Worm (Caenorhabditis elegans) whole organism, young adult: ENCODE data around the gene R05G6.4.

Source experiments
- B0019.2 ChIP-seq: fragments of 200-800 bp; sonication (Bioruptor generic); conservative IDR thresholded peaks from 2 replicates; pipeline ENCODE4 v1.3.6; 2022; ENCODE audit warnings: missing genetic modification reagents, missing genetic modification characterization, missing compliant biosample characterization
- C06A6.2 ChIP-seq: fragments of 200-800 bp; sonication (Bioruptor generic); conservative IDR thresholded peaks from 2 replicates; pipeline ENCODE4 v1.3.6; 2022; ENCODE audit warnings: missing genetic modification characterization, missing compliant biosample characterization
- F22D6.2 ChIP-seq: sonication (generic microtip); optimal IDR thresholded peaks from 2 replicates; lab custom pipeline; 2016; ENCODE audit warnings: mild to moderate bottlenecking, missing genetic modification characterization, missing compliant biosample characterization
- F39B2.1 ChIP-seq: fragments of 200-800 bp; sonication (Bioruptor generic); IDR thresholded peaks from 2 replicates; pipeline ENCODE4 v1.3.6; 2022; ENCODE audit warnings: missing genetic modification reagents, missing genetic modification characterization, missing compliant biosample characterization
- F52B5.7 ChIP-seq: sonication (generic microtip); optimal IDR thresholded peaks from 2 replicates; lab custom pipeline; 2016; ENCODE audit warnings: mild to moderate bottlenecking, missing genetic modification characterization, missing compliant biosample characterization
- F57C9.4 ChIP-seq: sonication (generic microtip); optimal IDR thresholded peaks from 2 replicates; lab custom pipeline; 2017; ENCODE audit warnings: mild to moderate bottlenecking, missing genetic modification characterization, missing compliant biosample characterization
- T07F8.4 ChIP-seq: sonication (generic microtip); optimal IDR thresholded peaks from 2 replicates; lab custom pipeline; 2016; ENCODE audit warnings: mild to moderate bottlenecking, missing genetic modification characterization, moderate library complexity, missing compliant biosample characterization
- ama-1 ChIP-seq, 3 experiments: fragments of 150-350 bp in 1 of 3; sonication (generic microtip) in 2 of 3; optimal IDR thresholded peaks; 2 replicates each; lab custom pipeline; 2014 to 2018; ENCODE audit warnings: missing biosample characterization in 2 of 3, missing genetic modification characterization in 2 of 3, missing genetic modification reagents in 2 of 3
- attf-3 ChIP-seq: fragments of 200-800 bp; sonication (Bioruptor generic); conservative IDR thresholded peaks from 2 replicates; pipeline ENCODE4 v1.3.6; 2022; ENCODE audit warnings: missing genetic modification reagents, missing genetic modification characterization, missing compliant biosample characterization
- bed-2 ChIP-seq: fragments of 200-800 bp; sonication (Bioruptor generic); IDR thresholded peaks from 2 replicates; pipeline ENCODE4 v1.3.6; 2022; ENCODE audit warnings: missing genetic modification reagents, missing genetic modification characterization, missing compliant biosample characterization
- cebp-1 ChIP-seq, 2 experiments: fragments of 200-800 bp in 1 of 2; sonication (Bioruptor generic) in 1 of 2; sonication (generic microtip) in 1 of 2; IDR thresholded peaks in 1 of 2; optimal IDR thresholded peaks in 1 of 2; 2 replicates each; pipeline versions ENCODE4 v1.3.6 to Lab custom; 2017 to 2022; ENCODE audit warnings: missing compliant biosample characterization in 2 of 2, missing genetic modification characterization in 2 of 2, mild to moderate bottlenecking in 1 of 2, missing genetic modification reagents in 1 of 2, moderate library complexity in 1 of 2
- ceh-40 ChIP-seq: fragments of 200-800 bp; sonication (Bioruptor generic); IDR thresholded peaks from 2 replicates; pipeline ENCODE4 v1.3.6; 2022; ENCODE audit warnings: missing genetic modification characterization, missing compliant biosample characterization
- ceh-58 ChIP-seq: fragments of 200-800 bp; sonication (Bioruptor generic); IDR thresholded peaks from 2 replicates; pipeline ENCODE4 v1.3.6; 2022; ENCODE audit warnings: missing genetic modification characterization, missing compliant biosample characterization
- ceh-79 ChIP-seq: sonication (generic microtip); optimal IDR thresholded peaks from 2 replicates; lab custom pipeline; 2017; ENCODE audit warnings: mild to moderate bottlenecking, missing genetic modification characterization, missing compliant biosample characterization
- chd-7 ChIP-seq: sonication (generic microtip); optimal IDR thresholded peaks from 2 replicates; lab custom pipeline; 2016; ENCODE audit warnings: mild to moderate bottlenecking, missing genetic modification characterization, moderate library complexity, missing compliant biosample characterization
- dpff-1 ChIP-seq: sonication (generic microtip); optimal IDR thresholded peaks from 2 replicates; lab custom pipeline; 2017; ENCODE audit warnings: mild to moderate bottlenecking, missing genetic modification characterization, missing compliant biosample characterization
- efl-1 ChIP-seq: fragments of 150-350 bp; optimal IDR thresholded peaks from 2 replicates; lab custom pipeline; 2014; ENCODE audit warnings: missing biosample characterization, missing genetic modification reagents, missing genetic modification characterization
- ekl-4 ChIP-seq: fragments of 200-800 bp; sonication (Bioruptor generic); IDR thresholded peaks from 2 replicates; pipeline ENCODE4 v1.3.6; 2022; ENCODE audit warnings: missing genetic modification reagents, missing genetic modification characterization, missing compliant biosample characterization
- ets-4 ChIP-seq: fragments of 200-800 bp; sonication (Bioruptor generic); optimal IDR thresholded peaks from 2 replicates; lab custom pipeline; 2018; ENCODE audit warnings: mild to moderate bottlenecking, missing genetic modification characterization, missing compliant biosample characterization
- fkh-3 ChIP-seq: sonication (generic microtip); optimal IDR thresholded peaks from 2 replicates; lab custom pipeline; 2016; ENCODE audit warnings: mild to moderate bottlenecking, missing genetic modification characterization, missing compliant biosample characterization
- him-1 ChIP-seq: sonication (generic microtip); optimal IDR thresholded peaks from 2 replicates; lab custom pipeline; 2016; ENCODE audit warnings: missing genotype, missing genetic modification reagents, missing genetic modification characterization, missing compliant biosample characterization
- hlh-26 ChIP-seq: fragments of 200-800 bp; sonication (Bioruptor generic); conservative IDR thresholded peaks from 2 replicates; pipeline ENCODE4 v1.3.6; 2022; ENCODE audit warnings: missing genetic modification reagents, missing genetic modification characterization, missing compliant biosample characterization
- hmg-1.2 ChIP-seq: fragments of 200-800 bp; sonication (Bioruptor generic); IDR thresholded peaks from 2 replicates; pipeline ENCODE4 v1.3.6; 2022; ENCODE audit warnings: missing genetic modification reagents, missing genetic modification characterization, missing compliant biosample characterization
- lin-26 ChIP-seq: fragments of 200-800 bp; sonication (Bioruptor generic); IDR thresholded peaks from 2 replicates; pipeline ENCODE4 v1.3.6; 2022; ENCODE audit warnings: missing genetic modification reagents, missing genetic modification characterization, missing compliant biosample characterization
- lin-35 ChIP-seq, 3 experiments: fragments of 150-350 bp in 2 of 3; sonication (generic microtip) in 1 of 3; optimal IDR thresholded peaks; 2 replicates each; lab custom pipeline; 2014 to 2018; ENCODE audit warnings: missing biosample characterization in 3 of 3, missing genetic modification characterization in 3 of 3, missing genetic modification reagents in 3 of 3
- lin-54 ChIP-seq: fragments of 200-800 bp; sonication (Bioruptor generic); optimal IDR thresholded peaks from 2 replicates; lab custom pipeline; 2018; ENCODE audit warnings: mild to moderate bottlenecking, missing genetic modification characterization, missing compliant biosample characterization
- lir-1 ChIP-seq: fragments of 200-800 bp; sonication (Bioruptor generic); conservative IDR thresholded peaks from 2 replicates; pipeline ENCODE4 v1.3.6; 2022; ENCODE audit warnings: missing genetic modification reagents, missing genetic modification characterization, missing compliant biosample characterization
- mes-4 ChIP-seq: sonication (generic microtip); optimal IDR thresholded peaks from 2 replicates; lab custom pipeline; 2016; ENCODE audit warnings: missing genotype, missing genetic modification characterization, missing compliant biosample characterization
- nhr-90 ChIP-seq: sonication (generic microtip); optimal IDR thresholded peaks from 2 replicates; lab custom pipeline; 2016; ENCODE audit warnings: missing genotype, mild to moderate bottlenecking, missing genetic modification characterization, missing compliant biosample characterization
- rec-8 ChIP-seq, 2 experiments: sonication (generic microtip); optimal IDR thresholded peaks; 2 replicates each; lab custom pipeline; 2016; ENCODE audit warnings: mild to moderate bottlenecking in 2 of 2, missing genetic modification characterization in 2 of 2, missing genetic modification reagents in 2 of 2, missing genotype in 2 of 2, missing biosample characterization in 1 of 2, missing compliant biosample characterization in 1 of 2, moderate library complexity in 1 of 2
- repo-1 ChIP-seq: sonication (generic microtip); optimal IDR thresholded peaks from 2 replicates; lab custom pipeline; 2017; ENCODE audit warnings: mild to moderate bottlenecking, missing genetic modification characterization, missing compliant biosample characterization
- sdz-38 ChIP-seq: sonication (generic microtip); optimal IDR thresholded peaks from 2 replicates; lab custom pipeline; 2016; ENCODE audit warnings: missing genotype, missing genetic modification characterization, missing compliant biosample characterization
- sea-2 ChIP-seq: fragments of 200-800 bp; sonication (Bioruptor generic); IDR thresholded peaks from 2 replicates; pipeline ENCODE4 v1.3.6; 2022; ENCODE audit warnings: missing genetic modification characterization, missing compliant biosample characterization
- snpc-1.1 ChIP-seq: sonication (generic microtip); optimal IDR thresholded peaks from 2 replicates; lab custom pipeline; 2017; ENCODE audit warnings: missing genetic modification characterization, mild to moderate bottlenecking, missing compliant biosample characterization, antibody characterized with exemption, moderate library complexity, missing genotype, missing genetic modification reagents; ENCODE audit not compliant: insufficient read depth
- snpc-3.4 ChIP-seq: sonication (generic microtip); optimal IDR thresholded peaks from 2 replicates; lab custom pipeline; 2017; ENCODE audit warnings: missing genetic modification characterization, mild to moderate bottlenecking, missing compliant biosample characterization, antibody characterized with exemption, moderate library complexity, missing genotype, missing genetic modification reagents
- snpc-4 ChIP-seq, 5 experiments: fragments of 150-350 bp in 1 of 5; sonication (generic microtip) in 4 of 5; optimal IDR thresholded peaks; 2 replicates each; lab custom pipeline; 2014 to 2018; ENCODE audit warnings: missing genetic modification characterization in 5 of 5, missing biosample characterization in 3 of 5, antibody characterized with exemption in 2 of 5, mild to moderate bottlenecking in 2 of 5, missing compliant biosample characterization in 2 of 5, missing genotype in 2 of 5, moderate library complexity in 2 of 5, missing genetic modification reagents in 1 of 5
- sptf-2 ChIP-seq: fragments of 200-800 bp; sonication (Bioruptor generic); optimal IDR thresholded peaks from 2 replicates; lab custom pipeline; 2018; ENCODE audit warnings: mild to moderate bottlenecking, missing genetic modification characterization, missing compliant biosample characterization
- tbp1 ChIP-seq: fragments of 200-800 bp; sonication (Bioruptor generic); optimal IDR thresholded peaks from 2 replicates; lab custom pipeline; 2018; ENCODE audit warnings: mild to moderate bottlenecking, missing genetic modification characterization, missing compliant biosample characterization
- zfh-2 ChIP-seq: fragments of 200-800 bp; sonication (Bioruptor generic); conservative IDR thresholded peaks from 2 replicates; pipeline ENCODE4 v1.3.6; 2022; ENCODE audit warnings: missing genetic modification reagents, missing genetic modification characterization, missing compliant biosample characterization
- ztf-18 ChIP-seq: sonication (generic microtip); optimal IDR thresholded peaks from 2 replicates; lab custom pipeline; 2016; ENCODE audit warnings: missing genotype, mild to moderate bottlenecking, missing genetic modification characterization, missing compliant biosample characterization
- ztf-22 ChIP-seq: fragments of 200-800 bp; sonication (Bioruptor generic); optimal IDR thresholded peaks from 2 replicates; lab custom pipeline; 2018; ENCODE audit warnings: mild to moderate bottlenecking, missing genetic modification characterization, moderate library complexity, missing compliant biosample characterization
- ztf-26 ChIP-seq: sonication (generic microtip); optimal IDR thresholded peaks from 2 replicates; lab custom pipeline; 2017; ENCODE audit warnings: missing genetic modification characterization, missing compliant biosample characterization
- ztf-3 ChIP-seq: fragments of 200-800 bp; sonication (Bioruptor generic); optimal IDR thresholded peaks from 2 replicates; lab custom pipeline; 2018; ENCODE audit warnings: mild to moderate bottlenecking, missing genetic modification characterization, missing compliant biosample characterization
- ztf-6 ChIP-seq: fragments of 200-800 bp; sonication (Bioruptor generic); IDR thresholded peaks from 2 replicates; pipeline ENCODE4 v1.3.6; 2022; ENCODE audit warnings: missing genetic modification reagents, missing genetic modification characterization, missing compliant biosample characterization

R05G6.4 gene

DNA sequence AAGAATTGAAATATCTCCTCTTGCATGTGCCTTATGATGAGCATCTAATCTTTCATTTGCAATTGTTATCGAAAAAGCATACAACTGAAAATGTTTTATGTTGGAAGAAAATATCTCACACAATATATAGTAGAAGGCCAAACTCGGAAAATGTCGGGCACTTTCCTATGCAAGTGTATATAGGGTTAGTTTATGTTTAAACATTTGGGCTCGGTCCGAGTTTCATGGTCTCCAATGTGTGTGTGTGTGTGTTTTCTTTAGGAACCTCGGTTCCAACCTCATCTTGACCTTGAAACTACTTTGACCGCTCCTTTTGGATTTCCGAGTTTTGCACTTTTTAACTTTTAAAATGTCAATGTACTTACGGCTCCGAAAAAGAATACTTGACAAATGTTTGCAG, 13.7 kb upstream of the R05G6.4 start (continued):
- TF ChIP-seq hlh-26 (GFP tag; lab: Robert Waterston, UW) (no peak), him-1 (tag; lab: Kevin White, UChicago) (peak; percentile 46), ets-4 (no peak), attf-3 (GFP tag; lab: Robert Waterston, UW) (no peak), bed-2 (GFP tag; lab: Robert Waterston, UW) (no peak), ceh-40 (GFP tag; lab: Robert Waterston, UW) (no peak), lin-35 (GFP tag; optimal IDR thresholded peaks at IDR 0.05; lab: Kevin White, UChicago) (no peak), ceh-79 (tag; lab: Kevin White, UChicago) (no peak), B0019.2 (GFP tag; lab: Robert Waterston, UW) (no peak), dpff-1 (tag; lab: Kevin White, UChicago) (no peak), tbp1 (GFP tag; lab: Kevin White, UChicago) (peak; percentile 83), repo-1 (tag; lab: Kevin White, UChicago) (no peak), cebp-1 (GFP tag; IDR thresholded peaks at IDR 0.05; lab: Robert Waterston, UW) (no peak), cebp-1 (tag; optimal IDR thresholded peaks at IDR 0.05; lab: Kevin White, UChicago) (no peak), ama-1 (optimal IDR thresholded peaks at IDR 0.05; lab: Kevin White, UChicago) (no peak), ama-1 (GFP tag; optimal IDR thresholded peaks at IDR 0.05; lab: Kevin White, UChicago) (no peak), ceh-58 (GFP tag; lab: Robert Waterston, UW) (no peak), F52B5.7 (tag; lab: Kevin White, UChicago) (no peak), ztf-26 (tag; lab: Kevin White, UChicago) (no peak), sea-2 (GFP tag; lab: Robert Waterston, UW) (no peak), zfh-2 (GFP tag; lab: Robert Waterston, UW) (no peak), F39B2.1 (GFP tag; lab: Robert Waterston, UW) (no peak), T07F8.4 (tag; lab: Kevin White, UChicago) (no peak), F57C9.4 (tag; lab: Kevin White, UChicago) (no peak), sdz-38 (tag; lab: Kevin White, UChicago) (no peak), efl-1 (no peak), snpc-1.1 (tag; lab: Kevin White, UChicago) (peak; percentile 91), lin-26 (GFP tag; lab: Robert Waterston, UW) (peak; percentile 91), lir-1 (GFP tag; lab: Robert Waterston, UW) (no peak), ekl-4 (GFP tag; lab: Robert Waterston, UW) (no peak), snpc-4 (GFP tag; optimal IDR thresholded peaks at IDR 0.05; lab: Kevin White, UChicago) (peak; percentile 73), snpc-4 (tag; optimal IDR thresholded peaks at IDR 0.05; lab: Kevin White, UChicago) (peak in 3 of 4 experiments; percentile 90 to 96 (median 93)), hmg-1.2 (peak; percentile 81), fkh-3 (tag; lab: Kevin White, UChicago) (no peak), ztf-3 (GFP tag; lab: Kevin White, UChicago) (no peak), F22D6.2 (no peak), lin-54 (GFP tag; lab: Kevin White, UChicago) (no peak), mes-4 (tag; lab: Kevin White, UChicago) (peak; percentile 10), C06A6.2 (GFP tag; lab: Robert Waterston, UW) (no peak), chd-7 (tag; lab: Kevin White, UChicago) (no peak), ztf-6 (GFP tag; lab: Robert Waterston, UW) (no peak), nhr-90 (tag; lab: Kevin White, UChicago) (peak; percentile 47), rec-8 (tag; optimal IDR thresholded peaks at IDR 0.05; lab: Kevin White, UChicago) (peak in 1 of 2 experiments; percentile 12), ztf-22 (no peak), sptf-2 (GFP tag; lab: Kevin White, UChicago) (no peak), snpc-3.4 (tag; lab: Kevin White, UChicago) (peak; percentile 67), ztf-18 (peak; percentile 17)
